Fruit fly (Drosophila melanogaster): ENCODE measurements around the gene CG3740.
A peak's percentile ranks its signal among the peaks of the same experiment; 100 is the strongest.

- TF ChIP-seq Blimp-1 (GFP tag; optimal IDR thresholded peaks at IDR 0.05), result peak; percentile 73
- no peak for TF ChIP-seq OdsH (GFP tag; optimal IDR thresholded peaks at IDR 0.05)
- TF ChIP-seq Ets21C (GFP tag; optimal IDR thresholded peaks at IDR 0.05), result no peak
- TF ChIP-seq CG11294 (GFP tag; IDR thresholded peaks at IDR 0.05), result no peak
- TF ChIP-seq vri (GFP tag; optimal IDR thresholded peaks at IDR 0.05), result peak; percentile 16
- TF ChIP-seq CG11762 (GFP tag; optimal IDR thresholded peaks at IDR 0.05; ENCODE audit: insufficient read depth), result no peak
- TF ChIP-seq CG6792 (GFP tag; optimal IDR thresholded peaks at IDR 0.05), result no peak
- TF ChIP-seq esn (GFP tag; optimal IDR thresholded peaks at IDR 0.05), result no peak
- no peak for TF ChIP-seq CG3919 (GFP tag; optimal IDR thresholded peaks at IDR 0.05)
These were observed 45.9 kb downstream of the CG3740 start for dm6 chrX:1623163-1623562.
